Fruit fly (Drosophila melanogaster): ENCODE results near the gene CG15399.

CG15399 gene

DNA sequence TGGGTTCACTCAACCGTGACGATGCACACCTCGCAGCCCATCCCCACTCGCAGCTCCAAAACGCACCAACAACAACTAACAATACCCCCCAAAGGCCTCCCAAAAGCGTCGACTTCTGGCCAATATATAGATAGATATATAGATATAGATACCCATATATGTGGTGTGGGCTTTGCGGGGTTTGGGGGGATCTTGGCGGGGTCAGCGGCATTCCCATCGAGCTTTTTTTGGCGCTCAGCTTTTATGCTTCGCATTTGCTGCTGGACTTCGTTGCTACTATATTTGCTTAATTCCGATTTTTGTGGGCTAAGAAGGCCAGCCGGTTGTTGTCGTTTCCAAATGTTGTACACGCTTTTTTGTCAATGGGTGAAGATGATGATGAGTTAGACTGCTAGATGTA lies 44.2 kb downstream of the CG15399 start (continued):
- TF ChIP-seq rib (GFP tag; IDR thresholded peaks at IDR 0.05), result peak; percentile 74; the same call in 1 of the 2 replicates
- peak; percentile 69 for TF ChIP-seq crol (GFP tag; IDR thresholded peaks at IDR 0.05)
- TF ChIP-seq C15 (GFP tag; IDR thresholded peaks at IDR 0.05), result no peak
- no peak for TF ChIP-seq CG14710 (tag; optimal IDR thresholded peaks at IDR 0.05)
- no peak for TF ChIP-seq CG12071 (GFP tag; optimal IDR thresholded peaks at IDR 0.05)
- no peak for TF ChIP-seq CG2199 (GFP tag; IDR thresholded peaks at IDR 0.05)
- TF ChIP-seq sug (tag; optimal IDR thresholded peaks at IDR 0.05), result peak; percentile 26
- peak; percentile 92 for TF ChIP-seq sd (tag; optimal IDR thresholded peaks at IDR 0.05)
- TF ChIP-seq exex (tag; optimal IDR thresholded peaks at IDR 0.05), result no peak
- peak; percentile 97 for TF ChIP-seq CG13894 (tag; optimal IDR thresholded peaks at IDR 0.05)
- no peak for TF ChIP-seq Sry-δ (GFP tag; optimal IDR thresholded peaks at IDR 0.05)
- peak; percentile 87 for TF ChIP-seq CG12769 (tag; optimal IDR thresholded peaks at IDR 0.05)
- 0 out of 2 replicates have a peak, but pooled peaks have one; percentile 4 for TF ChIP-seq NFAT (GFP tag; IDR thresholded peaks at IDR 0.05)
- 0 out of 3 replicates have a peak, but pooled peaks have one; percentile 33 for TF ChIP-seq ci (GFP tag; IDR thresholded peaks at IDR 0.05)
- TF ChIP-seq kay (GFP tag; optimal IDR thresholded peaks at IDR 0.05), result no peak
- TF ChIP-seq wdn (GFP tag; IDR thresholded peaks at IDR 0.05), result peak; percentile 4; the same call in 1 of the 2 replicates
- peak; percentile 41; the same call in 1 of the 3 replicates for TF ChIP-seq z (GFP tag; IDR thresholded peaks at IDR 0.05)
- TF ChIP-seq CG13624 (GFP tag; optimal IDR thresholded peaks at IDR 0.05), result no peak
- TF ChIP-seq Med (GFP tag), result peak; percentile 48
- TF ChIP-seq B-H2 (GFP tag; optimal IDR thresholded peaks at IDR 0.05), result no peak
- no peak for TF ChIP-seq CG8290 (GFP tag; optimal IDR thresholded peaks at IDR 0.05)
- peak in 1 of 2 experiments; percentile 2 for TF ChIP-seq CG8290 (tag; optimal IDR thresholded peaks at IDR 0.05)
- TF ChIP-seq CG8281 (tag; optimal IDR thresholded peaks at IDR 0.05), result no peak
- no peak for TF ChIP-seq Fer2 (tag; optimal IDR thresholded peaks at IDR 0.05)
- TF ChIP-seq oc (tag; optimal IDR thresholded peaks at IDR 0.05), result no peak
- no peak for TF ChIP-seq crp (GFP tag; optimal IDR thresholded peaks at IDR 0.05)
- peak; percentile 78; the same call in 3 of the 4 replicates for TF ChIP-seq chinmo (GFP tag; IDR thresholded peaks at IDR 0.05; ENCODE audit: partially characterized antibody)
- TF ChIP-seq dm (GFP tag; optimal IDR thresholded peaks at IDR 0.05), result no peak
- TF ChIP-seq CG6683 (GFP tag; optimal IDR thresholded peaks at IDR 0.05), result no peak

DNA sequence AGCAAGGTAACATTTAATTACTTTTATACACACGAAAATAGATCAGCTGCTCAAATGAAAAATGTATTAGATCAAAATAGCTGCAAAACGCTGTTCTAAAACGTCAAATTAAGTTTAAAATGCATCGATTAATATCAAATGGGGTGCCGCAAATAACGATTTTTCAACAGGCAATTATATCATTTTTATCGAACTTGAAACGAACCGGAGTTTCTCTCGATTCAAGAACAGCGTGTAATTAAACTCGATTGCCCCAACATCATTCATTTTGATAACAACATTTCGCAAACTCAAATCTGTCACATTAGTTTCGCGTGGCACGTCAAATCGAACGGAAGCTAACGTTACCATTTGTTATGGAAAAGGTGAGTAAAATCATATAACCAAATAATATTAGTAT lies 46.2 kb downstream of the CG15399 start, which contains the start of gene CG31689:
CG31689 (plus strand) TSS at position 301 of the 400 bp plus-strand sequence.
- TF ChIP-seq CG14667 (GFP tag; IDR thresholded peaks at IDR 0.05), result no peak

DNA sequence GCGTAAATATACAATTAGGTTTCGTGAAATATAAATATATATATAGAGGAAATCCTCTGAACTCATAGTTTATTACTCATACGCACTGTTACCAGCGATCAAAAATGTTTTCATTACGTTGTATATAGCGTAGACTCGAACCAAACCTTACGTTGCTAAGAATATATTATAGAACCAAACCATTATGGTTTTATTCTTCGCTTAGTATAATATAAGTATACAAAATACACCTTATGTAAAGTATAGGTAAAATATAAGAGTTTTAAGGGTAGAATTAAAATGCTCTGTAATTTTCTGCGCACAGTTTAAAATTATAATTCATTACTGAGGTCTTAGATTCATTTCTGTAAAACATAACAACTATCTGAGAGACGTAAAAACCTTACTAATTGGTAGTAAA lies 47.1 kb downstream of the CG15399 start:
- TF ChIP-seq Mes4 (GFP tag; optimal IDR thresholded peaks at IDR 0.05) (no peak), CG10979 (tag; optimal IDR thresholded peaks at IDR 0.05) (peak; percentile 26), amos (GFP tag; IDR thresholded peaks at IDR 0.05; ENCODE audit: partially characterized antibody) (peak; percentile 44), bcd (GFP tag; optimal IDR thresholded peaks at IDR 0.05) (no peak), CG8388 (GFP tag; optimal IDR thresholded peaks at IDR 0.05) (no peak), CG9437 (GFP tag; optimal IDR thresholded peaks at IDR 0.05) (peak; percentile 99), klu (GFP tag; IDR thresholded peaks at IDR 0.05) (no peak), CG13424 (tag; optimal IDR thresholded peaks at IDR 0.05) (no peak), wdn (GFP tag; IDR thresholded peaks at IDR 0.05) (no peak), Sry-δ (GFP tag; optimal IDR thresholded peaks at IDR 0.05) (no peak), gem (tag; optimal IDR thresholded peaks at IDR 0.05) (peak; percentile 6), CG2678 (tag; optimal IDR thresholded peaks at IDR 0.05) (no peak), disco-r (GFP tag; optimal IDR thresholded peaks at IDR 0.05) (no peak), grn (GFP tag; optimal IDR thresholded peaks at IDR 0.05) (no peak), Lim3 (GFP tag; IDR thresholded peaks at IDR 0.05) (no peak), Med (GFP tag) (peak; percentile 1), CG30020 (tag; optimal IDR thresholded peaks at IDR 0.05) (no peak), CG10209 (GFP tag; optimal IDR thresholded peaks at IDR 0.05) (no peak), CG1233 (GFP tag; optimal IDR thresholded peaks at IDR 0.05) (no peak), CG9817 (tag; optimal IDR thresholded peaks at IDR 0.05) (no peak), fd3F (GFP tag; optimal IDR thresholded peaks at IDR 0.05) (no peak), CG7372 (GFP tag; IDR thresholded peaks at IDR 0.05) (peak; percentile 84)

Measured in whole organism, embryonic.